Worm (Caenorhabditis elegans): Measurements from ENCODE around the gene Y62H9A.1.

- TF ChIP-seq snpc-4 (tag; optimal IDR thresholded peaks at IDR 0.05) (no peak), fos-1 (tag; optimal IDR thresholded peaks at IDR 0.05) (no peak), jun-1 (tag; optimal IDR thresholded peaks at IDR 0.05) (no peak), ztf-4 (tag; optimal IDR thresholded peaks at IDR 0.05) (no peak), unc-39 (tag; optimal IDR thresholded peaks at IDR 0.05) (no peak), pha-4 (tag; optimal IDR thresholded peaks at IDR 0.05) (no peak), nhr-23 (tag; optimal IDR thresholded peaks at IDR 0.05) (no peak), unc-62 (GFP tag; optimal IDR thresholded peaks at IDR 0.05) (no peak), lin-39 (tag; optimal IDR thresholded peaks at IDR 0.05) (no peak)
These were observed 25.3 kb upstream of the Y62H9A.1 start, which contains the start of gene F54F7.3 for ce11 chrX:11850082-11850481.
